Fruit fly (Drosophila melanogaster) whole organism, embryonic: Measurements from ENCODE around the gene CG7506.

Experiments
- Adf1 ChIP-seq: fragments of 200-800 bp; sonication (Bioruptor generic); IDR thresholded peaks from 2 replicates; pipeline ENCODE4 v1.3.6; 2022; ENCODE audit warnings: missing biosample characterization, missing genetic modification characterization
- Asciz ChIP-seq: fragments of 200-800 bp; sonication (Bioruptor generic); optimal IDR thresholded peaks from 2 replicates; lab custom pipeline; 2017; ENCODE audit warnings: missing biosample characterization, mild to moderate bottlenecking, missing genetic modification characterization, missing genetic modification reagents
- Awh ChIP-seq: fragments of 200-800 bp; sonication (Bioruptor generic); IDR thresholded peaks from 2 replicates; pipeline ENCODE4, ENCODE4 v1.3.6; 2022; ENCODE audit warnings: missing biosample characterization, missing genetic modification characterization
- BEAF-32 ChIP-seq: fragments of 200-800 bp; sonication (Bioruptor generic); optimal IDR thresholded peaks from 3 replicates; lab custom pipeline; 2017; ENCODE audit warnings: missing biosample characterization, missing genetic modification characterization, mild to moderate bottlenecking, moderate library complexity, missing genetic modification reagents
- Bdp1 ChIP-seq: fragments of 200-800 bp; sonication (Bioruptor generic); optimal IDR thresholded peaks from 3 replicates; lab custom pipeline; 2016; ENCODE audit warnings: missing biosample characterization, missing genetic modification characterization
- C15 ChIP-seq: fragments of 200-800 bp; sonication (Bioruptor generic); IDR thresholded peaks from 3 replicates; pipeline ENCODE4 v1.3.6; 2022; ENCODE audit warnings: missing biosample characterization, missing genetic modification characterization
- CG1024 ChIP-seq: fragments of 200-800 bp; sonication (Bioruptor generic); IDR thresholded peaks from 2 replicates; pipeline ENCODE4 v1.3.6; 2022; ENCODE audit warnings: missing biosample characterization, missing genetic modification characterization
- CG11695 ChIP-seq: fragments of 200-800 bp; sonication (Bioruptor generic); IDR thresholded peaks from 3 replicates; pipeline ENCODE4 v1.3.6; 2022; ENCODE audit warnings: missing biosample characterization, missing genetic modification characterization
- CG12219 ChIP-seq: fragments of 200-800 bp; sonication (Bioruptor generic); optimal IDR thresholded peaks from 3 replicates; lab custom pipeline; 2018; ENCODE audit warnings: missing biosample characterization, mild to moderate bottlenecking, missing genetic modification characterization
- CG13123 ChIP-seq: fragments of 200-800 bp; sonication (Bioruptor generic); optimal IDR thresholded peaks from 2 replicates; lab custom pipeline; 2016; ENCODE audit warnings: missing biosample characterization, missing genetic modification characterization
- CG13287 ChIP-seq: fragments of 200-800 bp; sonication (Bioruptor generic); IDR thresholded peaks from 2 replicates; pipeline ENCODE4 v1.3.6; 2022; ENCODE audit warnings: missing biosample characterization, missing genetic modification characterization; ENCODE audit not compliant: partially characterized antibody
- CG14014 ChIP-seq: fragments of 200-800 bp; sonication (Bioruptor generic); IDR thresholded peaks from 2 replicates; pipeline ENCODE4 v1.3.6; 2022; ENCODE audit warnings: missing biosample characterization, missing genetic modification characterization
- CG14667 ChIP-seq: fragments of 200-800 bp; sonication (Bioruptor generic); IDR thresholded peaks from 2 replicates; pipeline ENCODE4 v1.3.6; 2022; ENCODE audit warnings: missing biosample characterization, missing genetic modification characterization
- CG17612 ChIP-seq: fragments of 200-800 bp; sonication (Bioruptor generic); IDR thresholded peaks from 2 replicates; pipeline ENCODE4 v1.3.6; 2022; ENCODE audit warnings: missing biosample characterization, missing genetic modification characterization
- CG18011 ChIP-seq: fragments of 200-800 bp; sonication (Bioruptor generic); optimal IDR thresholded peaks from 2 replicates; lab custom pipeline; 2017; ENCODE audit warnings: missing biosample characterization, missing genetic modification characterization, mild to moderate bottlenecking, moderate library complexity, missing genotype
- CG18262 ChIP-seq: fragments of 200-800 bp; optimal IDR thresholded peaks from 3 replicates; lab custom pipeline; 2019; ENCODE audit warnings: missing biosample characterization, mild to moderate bottlenecking, missing genetic modification characterization, moderate library complexity
- CG2129 ChIP-seq: fragments of 200-800 bp; sonication (Bioruptor generic); IDR thresholded peaks from 2 replicates; pipeline ENCODE4 v1.3.6; 2022; ENCODE audit warnings: missing biosample characterization, missing genetic modification characterization; ENCODE audit not compliant: partially characterized antibody
- CG2712 ChIP-seq: fragments of 200-800 bp; optimal IDR thresholded peaks from 3 replicates; lab custom pipeline; 2019; ENCODE audit warnings: missing biosample characterization, mild to moderate bottlenecking, missing genetic modification characterization, moderate library complexity
- CG32532 ChIP-seq: fragments of 200-800 bp; sonication (Bioruptor generic); IDR thresholded peaks from 2 replicates; pipeline ENCODE4 v1.3.6; 2022; ENCODE audit warnings: missing biosample characterization, missing genetic modification characterization
- CG32772 ChIP-seq: fragments of 200-800 bp; sonication (Bioruptor generic); IDR thresholded peaks from 2 replicates; pipeline ENCODE4 v1.3.6; 2022; ENCODE audit warnings: missing biosample characterization, missing genetic modification characterization
- CG3847 ChIP-seq: fragments of 200-800 bp; sonication (Bioruptor generic); IDR thresholded peaks from 2 replicates; pipeline ENCODE4 v1.3.6; 2022; ENCODE audit warnings: missing biosample characterization, missing genetic modification characterization
- CG6654 ChIP-seq: fragments of 200-800 bp; sonication (Bioruptor generic); optimal IDR thresholded peaks from 2 replicates; lab custom pipeline; 2017; ENCODE audit warnings: missing biosample characterization, mild to moderate bottlenecking, missing genetic modification characterization
- CG6683 ChIP-seq: fragments of 200-800 bp; sonication (Bioruptor generic); optimal IDR thresholded peaks from 2 replicates; lab custom pipeline; 2017; ENCODE audit warnings: missing biosample characterization, mild to moderate bottlenecking, missing genetic modification characterization, missing genetic modification reagents
- CG6689 ChIP-seq: fragments of 200-800 bp; sonication (Bioruptor generic); IDR thresholded peaks from 2 replicates; pipeline ENCODE4 v1.3.6; 2022; ENCODE audit warnings: missing biosample characterization, missing genetic modification characterization
- CG6791 ChIP-seq: fragments of 200-800 bp; sonication (Bioruptor generic); IDR thresholded peaks from 3 replicates; pipeline ENCODE4 v1.3.6; 2022; ENCODE audit warnings: missing biosample characterization, missing genetic modification characterization; ENCODE audit not compliant: partially characterized antibody
- CG8089 ChIP-seq: fragments of 200-800 bp; sonication (Bioruptor generic); optimal IDR thresholded peaks from 3 replicates; lab custom pipeline; 2016; ENCODE audit warnings: missing biosample characterization, missing genetic modification characterization
- CG8281 ChIP-seq: fragments of 200-800 bp; sonication (Bioruptor generic); optimal IDR thresholded peaks from 2 replicates; lab custom pipeline; 2018; ENCODE audit warnings: missing biosample characterization, mild to moderate bottlenecking, missing genetic modification characterization, moderate library complexity
- CkIIα-i1 ChIP-seq: fragments of 200-800 bp; sonication (Bioruptor generic); IDR thresholded peaks from 2 replicates; pipeline ENCODE4 v1.3.6; 2022; ENCODE audit warnings: missing biosample characterization, missing genetic modification characterization
- CoRest ChIP-seq: fragments of 200-800 bp; sonication (Bioruptor generic); optimal IDR thresholded peaks from 3 replicates; lab custom pipeline; 2018; ENCODE audit warnings: missing biosample characterization, mild to moderate bottlenecking, missing genetic modification characterization, moderate library complexity
- Dek ChIP-seq: fragments of 200-800 bp; sonication (Bioruptor generic); optimal IDR thresholded peaks from 3 replicates; lab custom pipeline; 2019; ENCODE audit warnings: missing biosample characterization, mild to moderate bottlenecking, missing genetic modification characterization, moderate library complexity
- Dp ChIP-seq: fragments of 200-800 bp; sonication (Bioruptor generic); optimal IDR thresholded peaks from 2 replicates; lab custom pipeline; 2018; ENCODE audit warnings: missing biosample characterization, mild to moderate bottlenecking, missing genetic modification characterization, moderate library complexity
- E2f2 ChIP-seq: fragments of 200-800 bp; sonication (Bioruptor generic); IDR thresholded peaks from 2 replicates; pipeline ENCODE4 v1.3.6; 2022; ENCODE audit warnings: missing biosample characterization, missing genetic modification characterization
- Hr39 ChIP-seq: fragments of >200 bp; optimal IDR thresholded peaks from 2 replicates; lab custom pipeline; 2017
- Hr51 ChIP-seq, 2 experiments: fragments of 200-800 bp; sonication (Bioruptor generic); optimal IDR thresholded peaks; 2 replicates in 1 of 2; 3 replicates in 1 of 2; lab custom pipeline; 2016 to 2018; ENCODE audit warnings: missing biosample characterization in 2 of 2, missing genetic modification characterization in 2 of 2, mild to moderate bottlenecking in 1 of 2, moderate library complexity in 1 of 2
- Lim3 ChIP-seq: fragments of 200-800 bp; sonication (Bioruptor generic); IDR thresholded peaks from 2 replicates; pipeline ENCODE4 v1.3.6; 2022; ENCODE audit warnings: missing biosample characterization, missing genetic modification characterization
- Lpt ChIP-seq: fragments of >200 bp; optimal IDR thresholded peaks from 2 replicates; lab custom pipeline; 2018; ENCODE audit warnings: missing biosample characterization, missing genetic modification characterization
- Mrtf ChIP-seq: fragments of 200-800 bp; sonication (Bioruptor generic); IDR thresholded peaks from 3 replicates; pipeline ENCODE4 v1.3.6; 2022; ENCODE audit warnings: missing biosample characterization, missing genetic modification characterization
- NC2β ChIP-seq: fragments of 200-800 bp; sonication (Bioruptor generic); optimal IDR thresholded peaks from 2 replicates; lab custom pipeline; 2016; ENCODE audit warnings: missing biosample characterization, missing genetic modification characterization
- Nf-YC ChIP-seq: fragments of 200-800 bp; optimal IDR thresholded peaks from 3 replicates; lab custom pipeline; 2019; ENCODE audit warnings: missing biosample characterization, mild to moderate bottlenecking, missing genetic modification characterization, moderate library complexity
- Opbp ChIP-seq: fragments of 200-800 bp; sonication (Bioruptor generic); IDR thresholded peaks from 3 replicates; pipeline ENCODE4 v1.3.6; 2022; ENCODE audit warnings: missing biosample characterization, missing genetic modification characterization; ENCODE audit not compliant: partially characterized antibody
- Ptx1 ChIP-seq: fragments of 200-800 bp; sonication (Bioruptor generic); IDR thresholded peaks from 2 replicates; pipeline ENCODE4 v1.3.6; 2022; ENCODE audit warnings: missing biosample characterization, missing genetic modification characterization
- Ravus ChIP-seq: fragments of 200-800 bp; sonication (Bioruptor generic); IDR thresholded peaks from 2 replicates; pipeline ENCODE4 v1.3.6; 2022; ENCODE audit warnings: missing biosample characterization, missing genetic modification characterization
- ac ChIP-seq: fragments of 200-800 bp; sonication (Bioruptor generic); optimal IDR thresholded peaks from 3 replicates; lab custom pipeline; 2017; ENCODE audit warnings: missing biosample characterization, mild to moderate bottlenecking, missing genetic modification characterization
- al ChIP-seq: fragments of 200-800 bp; sonication (Bioruptor generic); IDR thresholded peaks from 2 replicates; pipeline ENCODE4 v1.3.6; 2022; ENCODE audit warnings: missing biosample characterization, missing genetic modification characterization
- ato ChIP-seq: fragments of 200-800 bp; sonication (Bioruptor generic); IDR thresholded peaks from 2 replicates; pipeline ENCODE4 v1.3.6; 2022; ENCODE audit warnings: missing biosample characterization, missing genetic modification characterization; ENCODE audit not compliant: partially characterized antibody
- cg ChIP-seq: fragments of 200-800 bp; sonication (Bioruptor generic); optimal IDR thresholded peaks from 3 replicates; lab custom pipeline; 2019; ENCODE audit warnings: missing biosample characterization, mild to moderate bottlenecking, missing genetic modification characterization, moderate library complexity
- dimm ChIP-seq: fragments of 200-800 bp; sonication (Bioruptor generic); IDR thresholded peaks from 2 replicates; pipeline ENCODE4 v1.3.6; 2022; ENCODE audit warnings: missing biosample characterization, missing genetic modification characterization
- ken ChIP-seq: fragments of 200-800 bp; sonication (Bioruptor generic); IDR thresholded peaks from 3 replicates; pipeline ENCODE4 v1.3.6; 2022; ENCODE audit warnings: missing biosample characterization, missing genetic modification characterization
- p53 ChIP-seq: fragments of 200-800 bp; sonication (Bioruptor generic); optimal IDR thresholded peaks from 2 replicates; lab custom pipeline; 2016; ENCODE audit warnings: missing biosample characterization, missing genetic modification characterization
- pho ChIP-seq: fragments of 200-800 bp; sonication (Bioruptor generic); optimal IDR thresholded peaks from 2 replicates; lab custom pipeline; 2016; ENCODE audit warnings: missing biosample characterization, missing genetic modification characterization
- row ChIP-seq: fragments of 200-800 bp; sonication (Bioruptor generic); IDR thresholded peaks from 3 replicates; pipeline ENCODE4 v1.3.6; 2022; ENCODE audit warnings: missing biosample characterization, missing genetic modification characterization
- sens ChIP-seq: fragments of 200-800 bp; sonication (Bioruptor generic); peaks from one replicate; lab custom pipeline; 2016; ENCODE audit warnings: missing biosample characterization, missing genetic modification characterization
- z ChIP-seq: fragments of 200-800 bp; sonication (Bioruptor generic); IDR thresholded peaks from 3 replicates; pipeline ENCODE4 v1.3.6; 2022; ENCODE audit warnings: missing biosample characterization, missing genetic modification characterization

CG7506 gene

dm6 chr3L:7639533-7639932 lies 1.9 kb downstream of the CG7506 start:
- TF ChIP-seq CG6683 (GFP tag; lab: Kevin White, UChicago) (no peak), Lpt (GFP tag; lab: Kevin White, UChicago) (no peak), p53 (GFP tag; lab: Kevin White, UChicago) (no peak), CG3847 (GFP tag; lab: Robert Waterston, UW) (no peak), CG6791 (GFP tag; lab: Robert Waterston, UW) (peak; percentile 67; the same call in 2 of the 3 replicates), CG17612 (GFP tag; lab: Robert Waterston, UW) (no peak), row (GFP tag; lab: Robert Waterston, UW) (no peak), CG12219 (GFP tag; lab: Kevin White, UChicago) (no peak), CG6689 (GFP tag; lab: Robert Waterston, UW) (no peak), Bdp1 (GFP tag; lab: Kevin White, UChicago) (peak; percentile 97), CkIIα-i1 (GFP tag; lab: Robert Waterston, UW) (no peak), Hr51 (GFP tag; optimal IDR thresholded peaks at IDR 0.05; lab: Kevin White, UChicago) (no peak), Awh (GFP tag; lab: Robert Waterston, UW) (no peak), CoRest (tag; lab: Kevin White, UChicago) (no peak), Ptx1 (GFP tag; lab: Robert Waterston, UW) (no peak), CG11695 (GFP tag; lab: Robert Waterston, UW) (no peak), Lim3 (GFP tag; lab: Robert Waterston, UW) (no peak), CG18262 (tag; lab: Kevin White, UChicago) (no peak), CG1024 (GFP tag; lab: Robert Waterston, UW) (no peak), dimm (GFP tag; lab: Robert Waterston, UW) (no peak), CG14014 (GFP tag; lab: Robert Waterston, UW) (no peak), E2f2 (peak; percentile 59), BEAF-32 (GFP tag; lab: Kevin White, UChicago) (no peak), C15 (no peak), Dp (GFP tag; lab: Kevin White, UChicago) (peak; percentile 26), Ravus (GFP tag; lab: Robert Waterston, UW) (no peak), CG13287 (GFP tag; lab: Robert Waterston, UW) (peak; percentile 21; the same call in 1 of the 2 replicates), z (GFP tag; lab: Robert Waterston, UW) (no peak), Dek (tag; lab: Kevin White, UChicago) (no peak), Opbp (GFP tag; lab: Robert Waterston, UW) (0 out of 3 replicates have a peak, but pooled peaks have one; percentile 30), CG13123 (GFP tag; lab: Kevin White, UChicago) (no peak), CG2712 (tag; lab: Kevin White, UChicago) (no peak), ken (GFP tag; lab: Robert Waterston, UW) (no peak), ato (no peak), ac (GFP tag; lab: Kevin White, UChicago) (no peak), CG32532 (GFP tag; lab: Robert Waterston, UW) (no peak), cg (GFP tag; lab: Kevin White, UChicago) (no peak), Nf-YC (no peak), Mrtf (GFP tag; lab: Robert Waterston, UW) (no peak), CG32772 (GFP tag; lab: Robert Waterston, UW) (no peak), CG6654 (GFP tag; lab: Kevin White, UChicago) (no peak), sens (GFP tag; lab: Kevin White, UChicago) (peak; percentile 62), CG8281 (tag; lab: Kevin White, UChicago) (no peak), NC2β (GFP tag; lab: Kevin White, UChicago) (no peak), CG2129 (no peak), al (no peak), pho (no peak), CG18011 (GFP tag; lab: Kevin White, UChicago) (peak; percentile 95), Asciz (GFP tag; lab: Kevin White, UChicago) (no peak), CG8089 (no peak), Hr39 (lab: Kevin White, UChicago) (no peak), Adf1 (GFP tag; lab: Robert Waterston, UW) (no peak), CG14667 (no peak)
